Worm (Caenorhabditis elegans) whole organism, L3 larva: ENCODE measurements around the gene sri-31.

ENCODE experiments used
- ceh-82 ChIP-seq: fragments of 150-350 bp; optimal IDR thresholded peaks from 2 replicates; lab custom pipeline; 2014; ENCODE audit warnings: missing biosample characterization, missing genetic modification characterization
- ceh-9 ChIP-seq: sonication (generic microtip); optimal IDR thresholded peaks from 2 replicates; lab custom pipeline; 2018; ENCODE audit warnings: missing biosample characterization, missing genetic modification characterization
- egl-27 ChIP-seq: sonication (generic microtip); optimal IDR thresholded peaks from 4 replicates; lab custom pipeline; 2017; ENCODE audit warnings: missing biosample characterization, missing genetic modification reagents, missing genetic modification characterization
- elt-1 ChIP-seq: fragments of 150-350 bp; optimal IDR thresholded peaks from 2 replicates; lab custom pipeline; 2014; ENCODE audit warnings: missing biosample characterization, missing genetic modification characterization
- elt-3 ChIP-seq, 3 experiments: fragments of 150-350 bp in 1 of 3; sonication (generic microtip) in 2 of 3; optimal IDR thresholded peaks; 2 replicates in 2 of 3; 4 replicates in 1 of 3; lab custom pipeline; 2014 to 2017; ENCODE audit warnings: missing biosample characterization in 3 of 3, missing genetic modification characterization in 3 of 3
- jun-1 ChIP-seq: fragments of 150-350 bp; optimal IDR thresholded peaks from 2 replicates; lab custom pipeline; 2014; ENCODE audit warnings: missing biosample characterization, missing genetic modification reagents, missing genetic modification characterization
- ztf-4 ChIP-seq: fragments of 150-350 bp; optimal IDR thresholded peaks from 2 replicates; lab custom pipeline; 2014; ENCODE audit warnings: missing biosample characterization, missing genetic modification characterization

DNA sequence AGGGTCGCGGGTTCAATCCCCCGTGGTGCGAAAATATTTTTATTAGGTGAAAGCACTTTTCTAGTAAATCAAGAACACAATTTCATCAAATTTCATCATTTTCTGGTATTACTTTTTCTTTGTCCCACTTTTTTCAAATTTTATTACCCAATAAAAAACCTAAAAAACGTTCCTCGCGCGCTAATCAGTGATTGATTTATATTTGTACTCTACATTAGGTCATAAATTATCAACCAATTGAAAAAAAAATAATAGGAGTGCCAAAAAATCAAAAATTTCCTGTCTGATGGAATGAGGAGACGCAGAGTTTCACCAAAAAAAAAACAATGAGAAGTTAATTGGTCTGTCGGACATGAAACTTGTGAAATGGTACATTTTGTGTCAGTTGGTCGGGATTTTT lies 26.1 kb upstream of the sri-31 start:
- TF ChIP-seq ceh-9 (tag; lab: Kevin White, UChicago) (no peak), egl-27 (tag; lab: Kevin White, UChicago) (no peak), elt-3 (tag; optimal IDR thresholded peaks at IDR 0.05; lab: Kevin White, UChicago) (no peak), jun-1 (tag; lab: Kevin White, UChicago) (no peak), ceh-82 (tag; lab: Kevin White, UChicago) (no peak), ztf-4 (tag; lab: Kevin White, UChicago) (no peak), elt-1 (tag; lab: Kevin White, UChicago) (no peak)
